Fruit fly (Drosophila melanogaster) whole organism, adult: ENCODE measurements around the gene eIF4G2.

Experiments
- CG14711 ChIP-seq: fragments of 200-800 bp; sonication (Bioruptor generic); optimal IDR thresholded peaks from 2 replicates; lab custom pipeline; 2018; ENCODE audit warnings: missing biosample characterization, mild to moderate bottlenecking, missing genetic modification characterization, moderate library complexity
- CG33017 ChIP-seq: fragments of 200-800 bp; sonication (Bioruptor generic); optimal IDR thresholded peaks from 2 replicates; lab custom pipeline; 2018; ENCODE audit warnings: missing biosample characterization, mild to moderate bottlenecking, missing genetic modification characterization, moderate library complexity
- CG5204 ChIP-seq: fragments of 200-800 bp; sonication (Bioruptor generic); optimal IDR thresholded peaks from 2 replicates; lab custom pipeline; 2016; ENCODE audit warnings: missing biosample characterization, missing genetic modification characterization
- CG7045 ChIP-seq: fragments of 200-800 bp; sonication (Bioruptor generic); optimal IDR thresholded peaks from 2 replicates; lab custom pipeline; 2017; ENCODE audit warnings: missing biosample characterization, mild to moderate bottlenecking, missing genetic modification characterization
- CG7101 ChIP-seq: fragments of 200-800 bp; sonication (Bioruptor generic); optimal IDR thresholded peaks from 2 replicates; lab custom pipeline; 2018; ENCODE audit warnings: missing biosample characterization, mild to moderate bottlenecking, missing genetic modification characterization, moderate library complexity
- Clk ChIP-seq: fragments of 200-800 bp; sonication (Bioruptor generic); optimal IDR thresholded peaks from 2 replicates; lab custom pipeline; 2017; ENCODE audit warnings: missing biosample characterization, missing genetic modification characterization
- Hr96 ChIP-seq: fragments of 200-800 bp; sonication (Bioruptor generic); optimal IDR thresholded peaks from 2 replicates; lab custom pipeline; 2016; ENCODE audit warnings: missing biosample characterization, missing genetic modification characterization
- Mnt ChIP-seq: fragments of 200-800 bp; sonication (Bioruptor generic); optimal IDR thresholded peaks from 2 replicates; lab custom pipeline; 2016; ENCODE audit warnings: missing biosample characterization, mild to moderate bottlenecking, missing genetic modification characterization
- kay ChIP-seq: fragments of 200-800 bp; sonication (Bioruptor generic); peaks from one replicate; lab custom pipeline; 2016; ENCODE audit warnings: missing biosample characterization, missing genetic modification characterization, borderline replicate concordance
- pad ChIP-seq: fragments of 200-800 bp; sonication (Bioruptor generic); optimal IDR thresholded peaks from 3 replicates; lab custom pipeline; 2017; ENCODE audit warnings: missing biosample characterization, missing genetic modification characterization, mild to moderate bottlenecking, moderate library complexity, missing genetic modification reagents
- tj ChIP-seq: fragments of 200-800 bp; sonication (Bioruptor generic); optimal IDR thresholded peaks from 3 replicates; lab custom pipeline; 2017; ENCODE audit warnings: missing biosample characterization, mild to moderate bottlenecking, missing genetic modification characterization, moderate library complexity

- TF ChIP-seq tj (GFP tag; lab: Kevin White, UChicago) (no peak), CG14711 (tag; lab: Kevin White, UChicago) (no peak), pad (GFP tag; lab: Kevin White, UChicago) (no peak), Clk (no peak), CG5204 (GFP tag; lab: Kevin White, UChicago) (peak; percentile 9), CG33017 (tag; lab: Kevin White, UChicago) (no peak), kay (GFP tag; lab: Kevin White, UChicago) (no peak), Mnt (GFP tag; lab: Kevin White, UChicago) (no peak), Hr96 (GFP tag; lab: Kevin White, UChicago) (no peak), CG7101 (tag; lab: Kevin White, UChicago) (no peak), CG7045 (GFP tag; lab: Kevin White, UChicago) (no peak)
Measured at dm6 chr3R:23867825-23868224, 48.8 kb upstream of the eIF4G2 start.
